Worm (Caenorhabditis elegans): Measurements from ENCODE around the gene vps-18.

DNA sequence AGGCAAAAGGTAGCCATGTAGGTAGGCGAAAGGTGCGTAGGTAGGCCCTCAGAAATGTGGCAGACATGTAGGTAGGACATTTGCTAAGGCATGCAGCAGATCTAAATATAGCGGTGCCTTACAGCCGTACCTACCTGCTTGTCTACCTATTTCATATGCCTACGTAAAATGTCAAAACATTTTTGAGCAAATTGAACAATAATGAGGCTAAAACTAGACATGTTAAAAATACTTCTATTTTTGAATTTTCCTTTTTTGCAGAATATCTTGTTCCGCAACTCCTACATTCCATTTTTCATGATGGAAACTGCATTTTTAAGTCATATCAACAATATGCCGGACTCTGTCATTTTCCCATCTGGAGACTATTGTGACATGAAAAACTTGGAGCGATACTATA, 26.7 kb upstream of the vps-18 start:
- no peak for TF ChIP-seq T22C8.4 (GFP tag; IDR thresholded peaks at IDR 0.05)
- no peak for TF ChIP-seq ztf-29 (GFP tag; IDR thresholded peaks at IDR 0.05)
- no peak for TF ChIP-seq ztf-23 (GFP tag; IDR thresholded peaks at IDR 0.05)
- TF ChIP-seq ref-1 (GFP tag; conservative IDR thresholded peaks at IDR 0.05), result no peak
